Worm (Caenorhabditis elegans): ENCODE results near the gene T19D12.6.

The T19D12.6 gene

DNA sequence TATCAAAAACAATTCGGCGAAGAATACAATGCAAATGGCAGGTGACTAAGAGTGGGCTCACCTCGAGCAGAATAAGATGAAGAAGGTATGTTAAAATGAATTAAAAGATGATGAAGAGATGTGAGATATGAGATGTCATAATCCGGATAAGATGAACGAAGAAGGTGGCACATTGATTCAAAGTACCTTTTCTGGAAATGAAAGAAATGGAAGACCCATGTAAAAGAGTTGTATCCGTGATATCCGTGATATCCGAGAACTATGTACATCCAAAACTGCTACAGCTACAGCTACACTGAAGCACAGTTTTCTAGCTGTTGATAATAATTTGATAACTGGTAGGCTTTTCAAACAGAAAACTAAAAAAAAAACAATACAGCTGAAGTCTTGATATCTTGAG, 6.1 kb upstream of the T19D12.6 start, which contains the start of gene oig-8:
Gene oig-8, minus strand, starts transcription at position 101 of the 400 bp plus-strand sequence.
- TF ChIP-seq pha-4 (tag; optimal IDR thresholded peaks at IDR 0.05) (no peak), ceh-34 (tag; optimal IDR thresholded peaks at IDR 0.05) (no peak), madf-2 (tag; optimal IDR thresholded peaks at IDR 0.05) (no peak), elt-4 (tag; optimal IDR thresholded peaks at IDR 0.05) (no peak), sox-2 (GFP tag; IDR thresholded peaks at IDR 0.05) (no peak), che-1 (tag; optimal IDR thresholded peaks at IDR 0.05) (no peak), lin-11 (tag; optimal IDR thresholded peaks at IDR 0.05) (no peak), fkh-6 (tag; optimal IDR thresholded peaks at IDR 0.05) (no peak)

DNA sequence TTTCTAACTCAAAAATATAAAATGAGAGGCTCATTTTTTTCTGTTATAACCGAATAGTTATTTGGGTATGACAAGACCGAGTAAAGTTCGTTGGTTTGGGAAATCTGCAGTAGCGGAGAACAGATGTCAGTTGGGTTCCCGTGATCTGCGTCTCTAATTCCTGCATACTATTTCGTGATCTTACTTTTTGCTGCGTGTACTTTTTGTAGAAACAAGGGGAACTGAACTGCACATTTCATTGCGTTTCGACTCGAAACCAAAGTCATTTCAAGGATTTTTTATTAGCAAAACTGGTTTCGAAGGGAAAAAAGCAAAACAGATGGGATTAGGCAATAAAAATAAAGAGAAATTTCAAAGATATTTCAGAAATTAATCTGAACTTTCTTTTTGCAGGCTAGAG, 4.0 kb upstream of the T19D12.6 start:
- TF ChIP-seq dve-1 (tag; optimal IDR thresholded peaks at IDR 0.05) (no peak), elt-4 (tag; optimal IDR thresholded peaks at IDR 0.05) (no peak), nhr-232 (tag; optimal IDR thresholded peaks at IDR 0.05) (no peak), sox-4 (tag; optimal IDR thresholded peaks at IDR 0.05) (no peak), ceh-14 (tag; optimal IDR thresholded peaks at IDR 0.05) (no peak), npax-4 (tag; optimal IDR thresholded peaks at IDR 0.05) (no peak), ceh-45 (GFP tag; IDR thresholded peaks at IDR 0.05) (no peak), T23F11.4 (GFP tag; optimal IDR thresholded peaks at IDR 0.05) (no peak), pha-2 (tag; optimal IDR thresholded peaks at IDR 0.05) (no peak), ama-1 (optimal IDR thresholded peaks at IDR 0.05) (no peak), rnt-1 (tag; optimal IDR thresholded peaks at IDR 0.05) (no peak), F13H6.1 (tag; optimal IDR thresholded peaks at IDR 0.05) (no peak), elt-2 (tag; optimal IDR thresholded peaks at IDR 0.05) (no peak), nfya-1 (tag; optimal IDR thresholded peaks at IDR 0.05) (no peak), ceh-2 (tag; optimal IDR thresholded peaks at IDR 0.05) (no peak), ceh-30 (tag; optimal IDR thresholded peaks at IDR 0.05) (no peak), hlh-30 (tag; optimal IDR thresholded peaks at IDR 0.05; ENCODE audit: insufficient read depth) (no peak), nhr-11 (tag; optimal IDR thresholded peaks at IDR 0.05) (no peak), C38D4.7 (GFP tag; optimal IDR thresholded peaks at IDR 0.05) (no peak), ceh-31 (tag; optimal IDR thresholded peaks at IDR 0.05) (no peak)

DNA sequence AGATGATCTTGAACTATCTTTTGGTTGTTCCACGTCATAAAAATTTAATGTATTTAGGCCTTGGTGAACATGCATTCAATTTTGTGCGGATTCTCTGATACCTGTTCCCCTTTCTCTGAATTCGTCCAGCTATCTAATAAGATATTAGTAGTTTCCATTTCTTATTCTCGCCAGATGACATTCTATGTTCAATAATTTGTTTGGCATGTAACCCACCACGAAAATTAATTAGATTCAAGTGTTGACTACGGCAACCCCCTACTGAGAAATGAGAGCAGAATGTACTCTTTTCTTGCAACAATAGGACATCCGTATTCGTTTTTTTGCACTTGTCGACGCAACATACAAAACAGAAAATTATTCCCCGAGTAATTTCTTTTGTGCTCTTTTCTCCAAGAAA, 737 bp downstream of the T19D12.6 start:
- TF ChIP-seq zip-5 (tag; optimal IDR thresholded peaks at IDR 0.05) (no peak), dmd-4 (tag; optimal IDR thresholded peaks at IDR 0.05; ENCODE audit: borderline replicate concordance) (no peak), unc-42 (tag; optimal IDR thresholded peaks at IDR 0.05) (peak; percentile 67), hlh-6 (tag; optimal IDR thresholded peaks at IDR 0.05) (no peak)

DNA sequence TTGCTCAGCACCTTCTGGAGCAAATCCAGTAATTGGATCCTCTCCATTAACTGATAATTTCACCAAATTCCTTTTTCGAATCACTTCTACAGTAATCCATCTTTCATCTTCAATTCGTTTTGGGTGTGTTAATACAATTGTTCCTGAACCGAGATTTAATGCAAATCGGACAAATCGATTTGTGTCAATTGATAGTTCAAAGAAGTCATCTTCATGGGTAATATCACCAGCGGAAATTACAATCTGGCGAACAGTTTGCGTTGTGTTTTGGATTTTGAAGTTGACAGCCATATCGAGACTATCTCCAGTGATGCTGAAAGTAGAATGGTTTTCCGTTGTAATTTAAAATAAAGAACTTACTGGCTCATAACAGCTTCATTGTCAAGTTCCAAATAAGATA, 5.1 kb downstream of the T19D12.6 start:
- TF ChIP-seq ttx-3 (tag; optimal IDR thresholded peaks at IDR 0.05) = no peak
- TF ChIP-seq C08G9.2 (tag; optimal IDR thresholded peaks at IDR 0.05) = no peak
- no peak for TF ChIP-seq ets-4 (tag; optimal IDR thresholded peaks at IDR 0.05)
- no peak for TF ChIP-seq fkh-10 (GFP tag; optimal IDR thresholded peaks at IDR 0.05)
- no peak for TF ChIP-seq lim-6 (tag; optimal IDR thresholded peaks at IDR 0.05)
- no peak for TF ChIP-seq ref-2 (tag; optimal IDR thresholded peaks at IDR 0.05)
- TF ChIP-seq hlh-8 (tag; optimal IDR thresholded peaks at IDR 0.05) = no peak
- no peak for TF ChIP-seq nhr-232 (tag; optimal IDR thresholded peaks at IDR 0.05)
- no peak for TF ChIP-seq fax-1 (tag; optimal IDR thresholded peaks at IDR 0.05)
- no peak for TF ChIP-seq hlh-6 (tag; optimal IDR thresholded peaks at IDR 0.05)
- TF ChIP-seq ceh-6 (GFP tag; optimal IDR thresholded peaks at IDR 0.05) = no peak
- TF ChIP-seq lin-11 (tag; optimal IDR thresholded peaks at IDR 0.05) = no peak
